Worm (Caenorhabditis elegans): Measurements from ENCODE around the gene bath-27.

bath-27 gene

DNA sequence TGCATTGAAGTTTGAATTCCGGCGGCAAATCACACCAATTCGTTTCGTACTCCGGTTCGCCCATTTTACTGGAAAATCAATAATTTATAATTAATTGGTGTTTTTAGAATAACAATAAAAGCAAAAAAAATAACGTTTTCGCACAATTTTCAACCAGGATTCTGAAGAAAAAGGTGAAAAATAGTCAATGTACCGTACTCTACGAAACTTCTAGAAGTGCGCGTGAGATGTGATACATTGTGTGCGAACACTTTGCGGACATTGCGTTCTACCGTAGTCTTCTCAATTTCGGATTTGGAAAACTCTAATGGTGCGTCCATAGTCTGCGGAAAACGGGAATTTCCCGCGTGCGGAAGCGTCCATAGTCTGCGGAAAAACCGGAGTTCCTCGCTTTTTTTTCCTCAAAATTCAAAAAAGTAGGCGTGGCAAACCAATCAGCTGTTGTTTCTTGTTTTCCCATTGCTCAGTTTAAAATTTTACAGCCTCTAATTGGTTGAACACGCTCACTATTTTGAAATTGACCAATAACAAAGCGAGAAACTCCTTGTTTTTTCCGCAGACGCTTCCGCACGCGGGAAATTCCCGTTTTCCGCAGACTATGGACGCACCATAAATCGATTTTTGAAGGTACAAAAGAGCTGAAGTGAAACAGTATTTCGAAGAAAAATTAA, 10.9 kb upstream of the bath-27 start, which contains the start of the genes F14D2.14 and bath-29:
Gene F14D2.14 (minus strand): TSS at position 51 of the 671 bp plus-strand sequence.
Gene bath-29 (plus strand): TSS at position 621 of the 671 bp plus-strand sequence.
- no peak for TF ChIP-seq unc-62 (GFP tag; optimal IDR thresholded peaks at IDR 0.05)

DNA sequence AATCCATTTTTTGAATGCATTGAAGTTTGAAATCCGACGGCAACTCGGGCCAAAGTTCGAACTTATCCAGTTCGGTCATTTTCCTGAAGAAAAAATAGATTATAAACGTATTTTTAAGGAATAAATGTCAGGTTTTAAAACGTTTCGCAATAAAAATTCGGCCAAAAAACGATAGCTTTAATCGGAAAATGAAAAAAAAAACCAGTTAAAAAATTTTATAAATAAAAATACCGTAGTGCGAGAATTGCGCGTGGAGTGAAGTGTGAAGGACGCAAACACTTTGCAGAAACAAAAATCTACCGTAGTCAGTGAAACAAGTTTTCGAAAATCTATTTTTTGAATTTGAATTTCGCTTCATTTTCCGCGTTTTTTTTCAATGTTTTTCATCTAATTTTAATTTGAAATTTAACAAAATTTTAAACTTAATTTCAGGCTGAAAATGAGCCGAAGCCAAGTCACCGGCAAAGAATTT, 9.1 kb upstream of the bath-27 start, which contains the start of gene F14D2.8:
Gene F14D2.8 (minus strand): TSS at position 51 of the 472 bp plus-strand sequence.
- TF ChIP-seq unc-62 (GFP tag; optimal IDR thresholded peaks at IDR 0.05) = no peak

DNA sequence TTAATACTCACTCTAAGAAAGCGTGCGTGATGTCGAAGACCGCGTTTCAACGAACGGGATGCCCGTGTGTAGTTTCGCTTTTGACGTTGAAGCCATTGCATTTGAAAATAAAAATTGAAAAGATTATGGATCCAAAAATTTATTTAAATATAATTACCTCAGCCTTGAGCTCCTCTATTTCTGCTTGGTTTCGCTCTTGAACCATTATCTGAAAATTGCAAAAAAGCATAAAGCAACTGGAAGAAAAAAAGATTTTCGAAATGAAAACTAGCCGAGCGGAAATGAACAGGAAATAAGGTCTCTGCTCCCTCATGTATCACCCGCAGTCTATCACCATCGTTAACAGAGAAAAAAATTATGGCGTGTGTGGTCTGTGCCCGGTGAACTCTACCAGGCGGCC, 8.2 kb downstream of the bath-27 start, which contains the start of gene Y49F6C.6:
Gene Y49F6C.6 (minus strand): TSS at position 101 of the 400 bp plus-strand sequence.
- TF ChIP-seq unc-62 (GFP tag; optimal IDR thresholded peaks at IDR 0.05) = no peak

DNA sequence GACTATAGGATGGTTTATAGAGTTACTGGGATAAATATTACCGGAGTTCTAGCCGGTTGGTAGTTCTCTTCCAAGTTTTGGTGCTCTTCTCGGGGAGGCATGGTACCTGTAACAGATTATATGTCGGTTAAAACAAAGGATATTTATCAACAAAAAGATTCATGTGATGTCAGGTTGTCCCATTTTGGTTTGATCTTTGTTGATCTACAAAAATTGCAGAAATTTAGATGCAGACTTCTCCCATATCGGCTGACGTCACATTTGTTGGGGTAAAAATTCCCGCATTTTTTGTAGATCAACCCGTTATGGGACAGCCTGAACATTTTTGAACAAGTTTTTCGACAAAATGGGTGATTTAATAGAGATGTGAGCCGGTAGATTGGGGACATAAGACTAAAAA, 9.2 kb downstream of the bath-27 start, which contains the start of gene Y49F6C.7:
Gene Y49F6C.7 (minus strand): TSS at position 101 of the 400 bp plus-strand sequence.
- TF ChIP-seq unc-62 (GFP tag; optimal IDR thresholded peaks at IDR 0.05) = no peak

DNA sequence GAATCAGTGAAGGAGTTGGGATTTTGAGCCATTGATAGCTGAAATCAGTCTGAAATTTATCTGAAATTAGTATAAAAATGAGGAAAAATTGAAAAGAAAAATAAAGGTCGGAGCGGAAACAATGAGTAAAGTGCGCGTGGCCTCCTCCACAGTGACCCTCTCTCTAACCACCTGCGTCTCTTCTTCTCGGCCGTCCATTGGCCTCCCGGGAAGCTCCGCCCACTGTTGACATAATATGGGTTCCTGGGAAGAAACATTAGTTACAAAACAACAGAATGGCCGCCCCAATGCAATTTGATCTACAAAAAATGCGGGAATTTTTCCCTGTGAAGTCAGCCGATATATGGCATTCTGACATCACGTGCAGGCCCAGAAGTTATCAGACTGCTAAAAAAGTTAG, 11.1 kb downstream of the bath-27 start, which contains the start of gene Y49F6C.8:
Gene Y49F6C.8 (minus strand): TSS at position 51 of the 400 bp plus-strand sequence.
- TF ChIP-seq unc-62 (GFP tag; optimal IDR thresholded peaks at IDR 0.05) = no peak

DNA sequence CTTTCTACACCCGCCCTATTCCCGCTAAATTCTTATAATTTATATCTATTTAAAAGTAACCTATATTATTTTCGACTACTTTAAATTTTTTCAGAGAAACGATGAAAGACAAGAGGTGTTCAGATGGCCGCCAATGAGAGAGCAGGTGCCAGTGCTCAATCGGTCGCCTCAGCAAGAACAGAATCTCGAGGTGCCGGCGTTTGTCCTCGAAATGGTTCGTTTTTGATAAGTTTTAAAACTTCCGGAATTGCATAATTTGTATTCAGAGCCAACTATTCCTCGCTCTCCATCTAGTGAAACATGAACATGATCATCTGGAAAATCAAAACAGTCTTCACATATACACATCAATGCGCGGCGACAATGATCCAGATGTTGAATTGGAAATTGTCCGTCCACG, 12.1 kb downstream of the bath-27 start, which contains the start of gene bath-23:
Gene bath-23 (plus strand): TSS at position 301 of the 400 bp plus-strand sequence.
- no peak for TF ChIP-seq unc-62 (GFP tag; optimal IDR thresholded peaks at IDR 0.05)

DNA sequence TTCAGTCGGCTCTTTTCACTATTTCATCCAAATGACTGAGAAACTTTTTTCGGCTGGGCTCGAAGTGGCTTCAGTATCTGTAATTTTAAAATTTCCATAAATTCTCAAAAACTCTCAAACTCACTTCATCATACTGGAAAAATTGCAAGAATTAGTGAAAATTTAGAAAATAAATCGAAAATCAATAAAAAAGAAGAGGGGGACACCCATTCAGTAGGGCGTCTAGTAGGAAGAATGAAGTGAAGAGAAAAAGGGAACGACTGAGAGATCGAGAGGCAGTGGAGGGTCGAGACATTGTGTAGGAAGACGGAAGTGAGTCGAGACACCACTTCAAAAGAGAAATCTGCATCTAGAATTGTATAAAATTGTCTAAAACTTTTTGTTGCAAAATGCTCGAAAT, 14.9 kb downstream of the bath-27 start:
- no peak for TF ChIP-seq unc-62 (GFP tag; optimal IDR thresholded peaks at IDR 0.05)

DNA sequence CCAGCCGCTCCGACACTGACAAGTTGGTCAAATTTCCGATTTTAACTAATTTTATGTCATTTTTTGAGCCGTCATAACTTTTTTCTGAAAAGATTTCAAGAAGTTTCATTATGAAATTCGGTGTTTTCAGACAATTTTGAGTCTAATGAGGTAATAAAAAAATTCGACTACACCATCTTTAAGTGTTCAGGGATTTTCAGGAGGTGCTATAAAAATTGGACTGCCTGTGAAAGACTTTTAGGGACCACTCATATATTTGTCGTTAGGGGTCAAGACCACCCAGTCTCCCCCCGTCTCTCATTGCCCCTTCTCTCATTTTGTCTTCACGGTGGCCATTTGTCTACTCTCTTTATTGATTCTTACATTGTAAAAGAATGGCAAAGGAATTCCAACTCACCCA, 15.8 kb downstream of the bath-27 start, which contains the start of gene bath-10:
Gene bath-10 (plus strand): TSS at position 301 of the 400 bp plus-strand sequence.
- TF ChIP-seq unc-62 (GFP tag; optimal IDR thresholded peaks at IDR 0.05) = no peak

DNA sequence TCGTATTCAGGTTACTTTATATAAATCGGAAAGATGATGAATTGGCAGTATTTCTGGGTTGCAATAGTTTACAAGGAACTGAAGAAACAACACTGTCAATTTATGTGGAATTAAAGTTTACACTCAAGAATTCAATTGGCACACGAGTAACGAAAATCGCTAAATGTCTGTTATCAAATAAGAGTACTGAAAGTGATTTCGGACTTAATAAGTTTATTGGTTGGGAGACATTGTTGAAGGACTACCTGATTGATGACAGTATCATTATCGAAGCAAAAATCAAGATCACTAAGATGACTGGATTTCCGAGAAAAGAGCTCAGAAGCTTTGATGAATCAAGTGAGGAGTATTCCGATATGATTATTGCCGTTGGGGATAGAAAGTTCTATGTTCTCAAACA, 16.4 kb downstream of the bath-27 start:
- TF ChIP-seq unc-62 (GFP tag; optimal IDR thresholded peaks at IDR 0.05) = no peak

DNA sequence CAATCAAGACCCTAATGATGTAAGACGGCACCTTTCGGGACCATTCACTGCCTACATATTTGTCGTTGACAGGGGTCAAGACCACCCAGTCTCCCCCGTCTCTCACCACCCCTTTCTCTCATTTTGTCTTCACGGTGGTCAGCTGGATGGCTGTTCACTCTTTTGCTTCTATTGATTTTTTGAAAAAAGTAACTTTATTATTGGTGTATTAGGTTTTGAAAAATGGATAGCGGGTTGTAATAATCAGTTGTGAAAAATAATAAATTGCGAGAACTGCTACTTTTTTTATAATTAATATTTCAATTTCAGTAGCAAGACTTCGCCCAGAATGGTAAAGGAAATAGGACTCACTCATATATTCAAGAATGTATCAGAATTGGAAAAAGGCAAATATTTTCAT, 17.9 kb downstream of the bath-27 start, which contains the start of gene bath-9:
Gene bath-9 (plus strand): TSS at position 301 of the 400 bp plus-strand sequence.
- TF ChIP-seq unc-62 (GFP tag; optimal IDR thresholded peaks at IDR 0.05) = no peak

DNA sequence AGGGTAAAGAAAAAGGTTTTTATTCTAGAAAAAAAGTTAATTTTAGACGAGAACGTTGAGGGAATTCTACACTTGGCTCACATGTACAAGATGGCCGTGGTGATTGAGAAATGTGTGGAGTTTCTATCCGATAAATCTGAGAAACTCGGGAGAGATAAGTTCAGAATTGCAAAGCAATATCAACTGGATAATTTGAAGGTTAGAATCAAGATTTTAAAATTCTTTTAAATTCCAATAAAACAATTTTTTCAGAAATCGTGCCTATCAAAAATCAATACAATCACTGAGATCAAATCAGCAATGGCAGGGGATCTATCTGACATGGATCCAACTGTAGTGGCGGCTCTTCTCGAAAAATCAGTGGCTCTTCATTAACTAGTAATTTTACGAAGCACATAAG, 19.3 kb downstream of the bath-27 start, which contains the start of gene Y49F6C.2:
Gene Y49F6C.2 (plus strand): TSS at position 301 of the 400 bp plus-strand sequence.
- no peak for TF ChIP-seq unc-62 (GFP tag; optimal IDR thresholded peaks at IDR 0.05)

DNA sequence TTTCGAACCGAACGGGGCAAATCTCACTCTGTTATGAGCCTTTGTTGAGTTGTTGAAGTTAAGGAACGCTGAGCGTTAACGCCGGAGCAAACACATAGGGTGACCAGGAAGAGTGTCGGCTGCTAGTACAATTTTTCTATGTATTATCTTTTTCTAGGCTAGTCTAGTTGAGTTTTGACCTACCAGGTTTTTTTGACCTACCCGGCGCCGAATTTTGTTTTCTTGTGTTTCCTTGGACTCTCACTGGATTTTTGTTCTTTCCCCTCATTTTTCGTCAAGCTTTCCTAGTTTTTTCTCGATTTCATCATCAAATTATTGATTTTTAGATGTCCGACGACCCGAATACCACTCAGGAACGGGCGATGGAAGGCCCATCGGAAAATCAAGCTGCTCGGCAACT, 22.6 kb downstream of the bath-27 start, which contains the start of gene T06D4.1:
Gene T06D4.1 (plus strand): TSS at position 321 of the 400 bp plus-strand sequence.
- no peak for TF ChIP-seq unc-62 (GFP tag; optimal IDR thresholded peaks at IDR 0.05)

DNA sequence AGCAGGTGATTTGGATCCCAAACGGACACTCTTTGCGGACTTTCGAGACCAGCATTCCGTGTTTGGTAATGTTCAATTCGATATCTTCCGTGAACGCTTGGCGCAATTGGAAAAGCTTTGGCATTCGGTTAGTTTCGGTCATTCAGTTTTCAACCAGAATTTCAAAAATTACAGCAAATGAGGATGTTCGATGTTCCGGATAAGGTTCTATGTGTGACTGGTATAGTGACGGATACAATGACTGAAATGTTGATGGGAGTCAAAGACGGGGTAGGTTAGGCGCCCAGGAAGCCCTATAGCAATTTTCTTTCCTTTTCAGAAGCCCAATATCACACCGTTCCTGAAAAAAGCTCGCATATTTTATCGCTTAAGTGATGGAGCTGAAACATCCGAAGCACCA, 24.2 kb downstream of the bath-27 start:
- no peak for TF ChIP-seq unc-62 (GFP tag; optimal IDR thresholded peaks at IDR 0.05)

DNA sequence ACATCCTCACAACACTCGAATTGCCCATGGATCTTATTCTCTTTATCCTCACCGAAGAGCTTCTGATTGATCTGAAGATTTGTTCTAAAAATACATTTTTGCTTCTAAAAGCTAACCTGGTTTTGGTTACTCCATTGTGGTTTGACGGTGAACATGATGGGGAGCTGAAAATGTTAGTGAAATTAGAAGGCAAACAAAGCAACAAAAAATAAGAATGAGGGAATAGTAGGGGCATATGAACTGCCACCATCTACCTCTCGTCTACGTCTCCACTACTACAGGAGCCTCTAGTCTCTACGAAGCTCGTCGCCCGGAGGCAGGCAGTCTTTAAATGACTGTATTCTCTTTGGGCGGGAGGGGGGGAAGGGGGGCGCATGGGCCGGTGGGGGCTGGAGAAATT, 26.8 kb downstream of the bath-27 start, which contains the start of gene T06D4.2:
Gene T06D4.2 (minus strand): TSS at position 170 of the 400 bp plus-strand sequence.
- no peak for TF ChIP-seq unc-62 (GFP tag; optimal IDR thresholded peaks at IDR 0.05)

DNA sequence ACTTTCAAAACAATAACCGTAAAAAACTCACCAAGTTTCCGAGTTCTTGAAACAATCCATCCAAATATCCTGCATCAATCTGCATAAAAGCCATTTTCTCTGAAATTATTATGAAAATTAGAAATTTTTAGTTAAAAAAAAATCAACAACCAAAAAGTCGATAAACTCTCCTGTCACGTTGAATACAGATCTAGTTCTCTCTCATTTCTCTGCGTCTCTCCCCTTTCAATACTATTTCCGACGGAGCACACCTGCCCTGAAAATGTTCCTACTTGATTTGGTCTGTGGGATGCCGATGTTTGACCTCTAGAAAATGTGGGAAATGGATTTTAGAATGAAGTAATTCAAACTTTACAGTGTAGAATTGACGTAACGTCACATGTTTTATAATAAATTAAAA, 28.6 kb downstream of the bath-27 start, which contains the start of gene T06D4.6:
Gene T06D4.6 (minus strand): TSS at position 101 of the 400 bp plus-strand sequence.
- no peak for TF ChIP-seq unc-62 (GFP tag; optimal IDR thresholded peaks at IDR 0.05)

DNA sequence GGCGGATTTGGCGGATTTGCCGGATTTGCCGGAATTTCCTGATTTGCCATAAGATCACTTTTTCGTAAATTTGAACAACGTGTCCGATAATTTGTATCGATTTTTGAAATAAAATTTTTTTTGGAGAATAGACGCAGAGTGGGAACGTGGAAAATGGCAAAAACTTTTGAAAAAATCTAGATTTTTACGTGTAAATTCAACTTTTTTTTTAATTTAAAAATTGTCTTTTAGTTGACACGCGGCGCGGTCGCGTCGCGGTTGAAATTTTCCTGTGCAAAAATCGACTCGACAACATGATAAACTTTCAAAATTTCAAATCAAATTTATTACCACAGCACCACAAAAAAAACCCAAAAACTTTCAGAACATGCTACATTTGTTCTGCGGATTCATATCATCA, 36.5 kb downstream of the bath-27 start, which contains the start of gene nep-20:
Gene nep-20 (minus strand): TSS at position 101 of the 400 bp plus-strand sequence.
- no peak for TF ChIP-seq unc-62 (GFP tag; optimal IDR thresholded peaks at IDR 0.05)

Measured in whole organism, dauer.